Fruit fly (Drosophila melanogaster) whole organism, wandering third instar larva: ENCODE data around the gene CG9297.

Experiments
- Dfd ChIP-seq: fragments of >200 bp; optimal IDR thresholded peaks from 2 replicates; lab custom pipeline; 2017; ENCODE audit warnings: missing biosample characterization, missing genetic modification characterization
- HLH106 ChIP-seq: fragments of 200-800 bp; optimal IDR thresholded peaks from 3 replicates; lab custom pipeline; 2019; ENCODE audit warnings: missing biosample characterization, mild to moderate bottlenecking, missing genetic modification characterization, moderate library complexity
- Jra ChIP-seq: sonication (Bioruptor generic); optimal IDR thresholded peaks from 2 replicates; lab custom pipeline; 2016; ENCODE audit warnings: missing biosample characterization, missing genetic modification characterization
- Sp1 ChIP-seq: fragments of 200-800 bp; sonication (Bioruptor generic); optimal IDR thresholded peaks from 3 replicates; lab custom pipeline; 2019; ENCODE audit warnings: missing biosample characterization, mild to moderate bottlenecking, missing genetic modification characterization, moderate library complexity
- Vsx2 ChIP-seq: fragments of 200-300, 225-300 bp; sonication (Bioruptor generic); optimal IDR thresholded peaks from 2 replicates; lab custom pipeline; 2018; ENCODE audit warnings: missing biosample characterization, missing genetic modification characterization; ENCODE audit not compliant: partially characterized antibody
- br ChIP-seq: fragments of 200-800 bp; sonication (Bioruptor generic); optimal IDR thresholded peaks from 2 replicates; lab custom pipeline; 2016; ENCODE audit warnings: missing biosample characterization, missing genetic modification characterization
- h ChIP-seq: fragments of 200-800 bp; sonication (Bioruptor generic); optimal IDR thresholded peaks from 3 replicates; lab custom pipeline; 2016; ENCODE audit warnings: missing biosample characterization, mild to moderate bottlenecking, missing genetic modification characterization
- rgr ChIP-seq: fragments of 200-800 bp; sonication (Bioruptor generic); optimal IDR thresholded peaks from 3 replicates; lab custom pipeline; 2016; ENCODE audit warnings: missing biosample characterization, mild to moderate bottlenecking, missing genetic modification characterization
- sage ChIP-seq: fragments of 200-800 bp; sonication (Bioruptor generic); optimal IDR thresholded peaks from 2 replicates; lab custom pipeline; 2016; ENCODE audit warnings: missing biosample characterization, mild to moderate bottlenecking, missing genetic modification characterization

DNA sequence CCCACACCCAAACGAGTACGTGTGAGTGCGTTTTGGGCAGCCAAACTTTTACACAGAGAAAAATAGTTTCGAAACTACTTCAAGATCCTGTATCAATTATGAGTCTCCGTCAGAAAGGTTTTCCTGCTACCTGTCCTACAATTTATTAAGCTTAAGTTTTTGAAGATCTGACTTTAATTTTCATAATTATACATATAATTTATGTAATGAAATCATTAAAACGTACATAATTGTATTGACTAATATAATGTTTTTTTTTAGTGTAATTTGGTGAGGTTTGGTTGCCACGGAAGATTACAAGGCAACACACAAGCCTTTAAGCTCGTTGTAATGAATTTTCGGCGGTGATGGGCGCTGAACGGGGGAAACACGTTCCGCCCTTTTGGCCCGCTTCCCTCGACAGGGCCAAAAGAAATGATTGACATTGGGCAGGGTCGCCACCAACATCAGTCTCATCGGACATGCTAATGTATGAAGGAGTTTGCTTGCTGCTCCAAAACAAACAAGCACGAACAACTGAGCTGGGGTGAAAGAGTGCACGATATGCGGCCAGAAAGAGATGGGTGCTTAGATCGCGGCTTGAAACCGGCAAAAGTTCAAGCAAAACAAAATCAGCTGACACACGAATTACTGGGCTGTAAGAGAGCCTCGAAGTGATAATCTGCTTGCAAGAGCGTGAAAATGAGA lies 22.8 kb downstream of the CG9297 start:
- TF ChIP-seq Jra (GFP tag; lab: Kevin White, UChicago), result no peak
- TF ChIP-seq Vsx2, result no peak
- no peak for TF ChIP-seq rgr
- TF ChIP-seq sage (GFP tag; lab: Kevin White, UChicago), result no peak
- TF ChIP-seq h (GFP tag; lab: Kevin White, UChicago), result peak; percentile 28
- peak; percentile 68 for TF ChIP-seq HLH106 (tag; lab: Kevin White, UChicago)
- TF ChIP-seq Sp1 (GFP tag; lab: Kevin White, UChicago), result peak; percentile 71
- TF ChIP-seq Dfd (GFP tag; lab: Kevin White, UChicago), result no peak
- TF ChIP-seq br (GFP tag; lab: Kevin White, UChicago), result no peak
